Fruit fly (Drosophila melanogaster): Measurements from ENCODE around the gene Gr28b.

Gr28b gene

DNA sequence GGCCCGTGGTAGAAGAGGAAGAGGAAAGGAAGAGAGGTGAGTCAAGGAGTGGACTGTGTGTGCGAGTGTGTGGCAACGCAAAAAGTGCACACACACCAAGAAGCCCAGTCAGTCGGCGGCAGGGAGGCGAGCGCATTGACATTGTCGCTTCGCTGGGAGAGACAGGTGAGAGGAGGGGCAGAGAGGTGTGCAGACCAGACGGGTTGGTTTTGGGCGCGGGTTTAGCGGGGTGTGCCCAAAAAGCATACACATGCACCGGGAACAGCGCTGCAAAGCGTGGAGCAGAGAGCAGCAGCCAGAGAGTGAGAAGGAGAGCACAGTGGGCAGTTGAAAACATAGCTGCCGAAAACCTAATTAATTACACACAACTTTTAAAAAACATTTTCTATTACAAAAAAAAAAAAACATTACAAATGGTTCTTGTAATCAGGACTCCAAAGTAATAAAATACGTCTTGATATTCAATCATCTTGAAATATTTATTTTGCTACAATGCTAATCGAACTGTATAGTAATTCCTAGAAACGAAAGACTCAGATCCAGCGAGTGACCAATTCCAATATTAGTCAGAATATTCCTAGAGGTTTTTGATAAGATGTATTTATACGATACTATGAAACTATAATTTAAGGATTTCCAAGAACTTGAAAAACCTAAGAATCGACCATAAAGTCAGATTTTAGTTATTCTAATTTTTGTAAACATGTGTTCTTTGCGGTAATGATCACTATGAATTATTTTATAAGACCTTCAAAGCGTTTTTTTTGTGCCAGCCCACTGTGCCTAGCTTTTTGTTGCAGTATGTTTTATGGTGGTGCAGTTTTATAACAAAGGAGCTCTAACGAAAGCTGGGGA is 39.4 kb downstream of the Gr28b start (continued):
- peak; percentile 0 for TF ChIP-seq CG15601 (tag; optimal IDR thresholded peaks at IDR 0.05)
- TF ChIP-seq CG11723 (GFP tag; optimal IDR thresholded peaks at IDR 0.05) = no peak
- 0 out of 2 replicates have a peak, but pooled peaks have one; percentile 11 for TF ChIP-seq Dip2 (GFP tag; IDR thresholded peaks at IDR 0.05)
- no peak for TF ChIP-seq Jarid2 (GFP tag; optimal IDR thresholded peaks at IDR 0.05)
- peak; percentile 21 for TF ChIP-seq CG9437 (GFP tag; optimal IDR thresholded peaks at IDR 0.05)
- TF ChIP-seq CG17361 (GFP tag; IDR thresholded peaks at IDR 0.05) = peak; percentile 66
- TF ChIP-seq H15 (GFP tag; IDR thresholded peaks at IDR 0.05) = 0 out of 3 replicates have a peak, but pooled peaks have one; percentile 11
- TF ChIP-seq sim (GFP tag; IDR thresholded peaks at IDR 0.05) = 0 out of 2 replicates have a peak, but pooled peaks have one; percentile 39
- peak; percentile 2 for TF ChIP-seq CG12391 (tag; optimal IDR thresholded peaks at IDR 0.05)
- TF ChIP-seq crc (GFP tag; optimal IDR thresholded peaks at IDR 0.05) = no peak
- TF ChIP-seq dmrt99B (tag; optimal IDR thresholded peaks at IDR 0.05) = peak; percentile 15
- no peak for TF ChIP-seq ato (GFP tag; IDR thresholded peaks at IDR 0.05; ENCODE audit: partially characterized antibody)
- peak; percentile 2 for TF ChIP-seq Blimp-1 (GFP tag; optimal IDR thresholded peaks at IDR 0.05)
- 0 out of 3 replicates have a peak, but pooled peaks have one; percentile 21 for TF ChIP-seq sr (GFP tag; IDR thresholded peaks at IDR 0.05)
- TF ChIP-seq unc-4 (GFP tag; IDR thresholded peaks at IDR 0.05; ENCODE audit: partially characterized antibody) = no peak
- TF ChIP-seq wdn (GFP tag; IDR thresholded peaks at IDR 0.05) = no peak
- TF ChIP-seq CG9609 (GFP tag; optimal IDR thresholded peaks at IDR 0.05) = no peak
- TF ChIP-seq H2.0 (GFP tag; IDR thresholded peaks at IDR 0.05) = 0 out of 2 replicates have a peak, but pooled peaks have one; percentile 23
- TF ChIP-seq zfh1 (GFP tag; IDR thresholded peaks at IDR 0.05) = 0 out of 3 replicates have a peak, but pooled peaks have one; percentile 48
- 0 out of 2 replicates have a peak, but pooled peaks have one; percentile 15 for TF ChIP-seq Xrp1 (GFP tag; IDR thresholded peaks at IDR 0.05)
- TF ChIP-seq ssp (GFP tag; IDR thresholded peaks at IDR 0.05) = 0 out of 2 replicates have a peak, but pooled peaks have one; percentile 6
- peak; percentile 22 for TF ChIP-seq CG2712 (tag; optimal IDR thresholded peaks at IDR 0.05)
- TF ChIP-seq cg (GFP tag; optimal IDR thresholded peaks at IDR 0.05) = peak; percentile 55
- TF ChIP-seq ara (GFP tag; IDR thresholded peaks at IDR 0.05) = no peak
- TF ChIP-seq Med (GFP tag) = peak; percentile 68
- peak; percentile 15 for TF ChIP-seq CG10979 (tag; optimal IDR thresholded peaks at IDR 0.05)
- peak; percentile 58; the same call in 1 of the 3 replicates for TF ChIP-seq ci (GFP tag; IDR thresholded peaks at IDR 0.05)
- 0 out of 2 replicates have a peak, but pooled peaks have one; percentile 40 for TF ChIP-seq CG42726 (GFP tag; IDR thresholded peaks at IDR 0.05; ENCODE audit: partially characterized antibody)
- no peak for TF ChIP-seq CG1602 (GFP tag; optimal IDR thresholded peaks at IDR 0.05)
- TF ChIP-seq Hr51 (GFP tag; optimal IDR thresholded peaks at IDR 0.05) = peak in 1 of 2 experiments; percentile 1
- TF ChIP-seq bsh (GFP tag; optimal IDR thresholded peaks at IDR 0.05) = peak in 1 of 2 experiments; percentile 73
- TF ChIP-seq CG2116 (GFP tag; optimal IDR thresholded peaks at IDR 0.05) = no peak
- no peak for TF ChIP-seq CG7745 (tag; optimal IDR thresholded peaks at IDR 0.05)
- peak; percentile 97 for TF ChIP-seq crol (GFP tag; IDR thresholded peaks at IDR 0.05)
- peak; percentile 22; the same call in 1 of the 2 replicates for TF ChIP-seq E2f2 (GFP tag; IDR thresholded peaks at IDR 0.05)
- 0 out of 2 replicates have a peak, but pooled peaks have one; percentile 15 for TF ChIP-seq sob (GFP tag; IDR thresholded peaks at IDR 0.05)
- TF ChIP-seq CG30431 (GFP tag; optimal IDR thresholded peaks at IDR 0.05) = peak; percentile 7
- TF ChIP-seq sens (GFP tag) = peak; percentile 78
- peak; percentile 33 for TF ChIP-seq CG7556 (GFP tag; optimal IDR thresholded peaks at IDR 0.05)
- TF ChIP-seq CG4424 (GFP tag; optimal IDR thresholded peaks at IDR 0.05) = peak; percentile 26
